Worm (Caenorhabditis elegans): ENCODE data around the gene M106.3.

The M106.3 gene

ce11 chrII:10885250-10885649, 24.5 kb upstream of the M106.3 start:
- TF ChIP-seq jun-1 (tag; optimal IDR thresholded peaks at IDR 0.05): no peak
- no peak for TF ChIP-seq lsy-12 (tag; optimal IDR thresholded peaks at IDR 0.05)
- TF ChIP-seq nhr-76 (tag; optimal IDR thresholded peaks at IDR 0.05): no peak
- no peak for TF ChIP-seq hmg-11 (tag; optimal IDR thresholded peaks at IDR 0.05)

ce11 chrII:10884396-10884795, 23.7 kb upstream of the M106.3 start, which contains the start of gene egg-3:
TSS of gene egg-3 (minus strand) at chrII:10884441.
- TF ChIP-seq nfya-1 (tag; optimal IDR thresholded peaks at IDR 0.05; ENCODE audit: insufficient read depth): no peak
- no peak for TF ChIP-seq lin-39 (tag; optimal IDR thresholded peaks at IDR 0.05)
- no peak for TF ChIP-seq ama-1 (optimal IDR thresholded peaks at IDR 0.05)
- no peak for TF ChIP-seq R02D3.7 (tag; optimal IDR thresholded peaks at IDR 0.05)
- TF ChIP-seq ceh-82 (tag; optimal IDR thresholded peaks at IDR 0.05): no peak
- TF ChIP-seq nhr-25 (tag; optimal IDR thresholded peaks at IDR 0.05): no peak
- no peak for TF ChIP-seq hmg-11 (tag; optimal IDR thresholded peaks at IDR 0.05)

ce11 chrII:10880625-10881024, 19.9 kb upstream of the M106.3 start, which contains the start of gene lurp-1:
TSS of gene lurp-1 (plus strand) at chrII:10880925.
- TF ChIP-seq ama-1 (optimal IDR thresholded peaks at IDR 0.05) (no peak), fkh-2 (tag; optimal IDR thresholded peaks at IDR 0.05) (no peak), ceh-82 (tag; optimal IDR thresholded peaks at IDR 0.05) (no peak), skn-1 (tag; optimal IDR thresholded peaks at IDR 0.05) (no peak), mdl-1 (tag; optimal IDR thresholded peaks at IDR 0.05) (no peak), nhr-67 (tag; optimal IDR thresholded peaks at IDR 0.05) (no peak), pha-4 (tag; optimal IDR thresholded peaks at IDR 0.05) (no peak), snpc-4 (tag; optimal IDR thresholded peaks at IDR 0.05) (no peak), nhr-25 (tag; optimal IDR thresholded peaks at IDR 0.05) (no peak), unc-62 (GFP tag; optimal IDR thresholded peaks at IDR 0.05) (no peak), jun-1 (tag; optimal IDR thresholded peaks at IDR 0.05) (no peak), ceh-28 (tag; optimal IDR thresholded peaks at IDR 0.05) (no peak), nhr-43 (tag; optimal IDR thresholded peaks at IDR 0.05; ENCODE audit: poor library complexity, severe bottlenecking) (no peak), hmg-11 (tag; optimal IDR thresholded peaks at IDR 0.05) (no peak), elt-2 (tag; optimal IDR thresholded peaks at IDR 0.05) (no peak), ceh-9 (tag; optimal IDR thresholded peaks at IDR 0.05) (no peak), zag-1 (tag; optimal IDR thresholded peaks at IDR 0.05) (no peak)

ce11 chrII:10873631-10874030, 12.9 kb upstream of the M106.3 start, which contains the start of gene orc-2:
TSS of gene orc-2 (plus strand) at chrII:10873931.
- TF ChIP-seq nhr-11 (tag; optimal IDR thresholded peaks at IDR 0.05) (no peak), ama-1 (optimal IDR thresholded peaks at IDR 0.05) (no peak), nhr-77 (tag; optimal IDR thresholded peaks at IDR 0.05) (no peak), nfya-1 (tag; optimal IDR thresholded peaks at IDR 0.05; ENCODE audit: insufficient read depth) (no peak), unc-39 (tag; optimal IDR thresholded peaks at IDR 0.05) (no peak), eor-1 (tag; optimal IDR thresholded peaks at IDR 0.05) (no peak), nhr-76 (tag; optimal IDR thresholded peaks at IDR 0.05) (no peak), ZK546.5 (tag; optimal IDR thresholded peaks at IDR 0.05) (no peak)

ce11 chrII:10872541-10872940, 11.8 kb upstream of the M106.3 start, which contains the start of the genes cyn-4 and copz-1:
TSS of gene cyn-4 (minus strand) at chrII:10872611.
TSS of gene copz-1 (plus strand) at chrII:10872879.
- peak; percentile 82 for TF ChIP-seq nhr-25 (tag; optimal IDR thresholded peaks at IDR 0.05)
- TF ChIP-seq hmg-11 (tag; optimal IDR thresholded peaks at IDR 0.05): peak; percentile 60
- no peak for TF ChIP-seq eor-1 (tag; optimal IDR thresholded peaks at IDR 0.05)
- TF ChIP-seq aly-2 (tag; optimal IDR thresholded peaks at IDR 0.05): no peak
- no peak for TF ChIP-seq unc-62 (GFP tag; optimal IDR thresholded peaks at IDR 0.05)
- TF ChIP-seq elt-1 (tag; optimal IDR thresholded peaks at IDR 0.05): peak; percentile 30
- no peak for TF ChIP-seq ceh-16 (tag; optimal IDR thresholded peaks at IDR 0.05)
- TF ChIP-seq nfya-1 (tag; optimal IDR thresholded peaks at IDR 0.05; ENCODE audit: insufficient read depth): peak; percentile 90
- no peak for TF ChIP-seq elt-3 (tag; optimal IDR thresholded peaks at IDR 0.05)
- TF ChIP-seq elt-2 (tag; optimal IDR thresholded peaks at IDR 0.05): peak; percentile 29
- TF ChIP-seq fkh-10 (GFP tag; optimal IDR thresholded peaks at IDR 0.05): peak; percentile 31
- no peak for TF ChIP-seq egl-27 (tag; optimal IDR thresholded peaks at IDR 0.05)
- no peak for TF ChIP-seq fos-1 (tag; optimal IDR thresholded peaks at IDR 0.05)
- no peak for TF ChIP-seq ama-1 (optimal IDR thresholded peaks at IDR 0.05)
- peak; percentile 63 for TF ChIP-seq ceh-82 (tag; optimal IDR thresholded peaks at IDR 0.05)
- TF ChIP-seq nhr-76 (tag; optimal IDR thresholded peaks at IDR 0.05): no peak
- TF ChIP-seq unc-39 (tag; optimal IDR thresholded peaks at IDR 0.05): no peak
- TF ChIP-seq mdl-1 (tag; optimal IDR thresholded peaks at IDR 0.05): no peak
- TF ChIP-seq ceh-9 (tag; optimal IDR thresholded peaks at IDR 0.05): no peak
- TF ChIP-seq lsy-12 (tag; optimal IDR thresholded peaks at IDR 0.05): peak; percentile 16
- TF ChIP-seq ztf-4 (tag; optimal IDR thresholded peaks at IDR 0.05): no peak
- TF ChIP-seq daf-12 (tag; optimal IDR thresholded peaks at IDR 0.05): no peak
- no peak for TF ChIP-seq skn-1 (tag; optimal IDR thresholded peaks at IDR 0.05)
- TF ChIP-seq snpc-4 (tag; optimal IDR thresholded peaks at IDR 0.05): peak; percentile 87
- TF ChIP-seq zag-1 (tag; optimal IDR thresholded peaks at IDR 0.05): no peak
- peak; percentile 39 for TF ChIP-seq ceh-28 (tag; optimal IDR thresholded peaks at IDR 0.05)
- no peak for TF ChIP-seq ztf-11 (tag; optimal IDR thresholded peaks at IDR 0.05)
- TF ChIP-seq jun-1 (tag; optimal IDR thresholded peaks at IDR 0.05): no peak
- no peak for TF ChIP-seq nhr-237 (tag; optimal IDR thresholded peaks at IDR 0.05)
- peak; percentile 62 for TF ChIP-seq egl-5 (tag; optimal IDR thresholded peaks at IDR 0.05)
- TF ChIP-seq sea-2 (GFP tag; optimal IDR thresholded peaks at IDR 0.05): no peak
- no peak for TF ChIP-seq nhr-67 (tag; optimal IDR thresholded peaks at IDR 0.05)
- TF ChIP-seq pha-4 (tag; optimal IDR thresholded peaks at IDR 0.05): peak; percentile 89
- peak; percentile 80 for TF ChIP-seq lin-39 (tag; optimal IDR thresholded peaks at IDR 0.05)
- TF ChIP-seq nhr-12 (tag; optimal IDR thresholded peaks at IDR 0.05): no peak
- TF ChIP-seq fkh-2 (tag; optimal IDR thresholded peaks at IDR 0.05): no peak
- TF ChIP-seq pqm-1 (tag; optimal IDR thresholded peaks at IDR 0.05): no peak
